Fruit fly (Drosophila melanogaster) whole organism, embryonic: ENCODE data around the gene CG6048.

Source experiments
- CG11247 ChIP-seq: fragments of 200-800 bp; sonication (Bioruptor generic); IDR thresholded peaks from 2 replicates; pipeline ENCODE4 v1.3.6; 2022; ENCODE audit warnings: missing biosample characterization, missing genetic modification characterization
- CG11723 ChIP-seq: fragments of 200-800 bp; sonication (Bioruptor generic); optimal IDR thresholded peaks from 2 replicates; lab custom pipeline; 2017; ENCODE audit warnings: missing biosample characterization, mild to moderate bottlenecking, missing genetic modification characterization
- CG13424 ChIP-seq: fragments of 200-800 bp; sonication (Bioruptor generic); optimal IDR thresholded peaks from 2 replicates; lab custom pipeline; 2019; ENCODE audit warnings: missing biosample characterization, mild to moderate bottlenecking, missing genetic modification characterization, moderate library complexity
- CG14050 ChIP-seq: fragments of 200-800 bp; sonication (Bioruptor generic); IDR thresholded peaks from 3 replicates; pipeline ENCODE4 v1.3.6; 2022; ENCODE audit warnings: missing biosample characterization, missing genetic modification characterization
- CG14667 ChIP-seq: fragments of 200-800 bp; sonication (Bioruptor generic); IDR thresholded peaks from 2 replicates; pipeline ENCODE4 v1.3.6; 2022; ENCODE audit warnings: missing biosample characterization, missing genetic modification characterization
- CG14710 ChIP-seq: fragments of 200-800 bp; sonication (Bioruptor generic); optimal IDR thresholded peaks from 3 replicates; lab custom pipeline; 2019; ENCODE audit warnings: missing biosample characterization, mild to moderate bottlenecking, missing genetic modification characterization, moderate library complexity
- CG18262 ChIP-seq: fragments of 200-800 bp; optimal IDR thresholded peaks from 3 replicates; lab custom pipeline; 2019; ENCODE audit warnings: missing biosample characterization, mild to moderate bottlenecking, missing genetic modification characterization, moderate library complexity
- CG18476 ChIP-seq: fragments of 200-800 bp; sonication (Bioruptor generic); optimal IDR thresholded peaks from 2 replicates; lab custom pipeline; 2016; ENCODE audit warnings: missing biosample characterization, mild to moderate bottlenecking, missing genetic modification characterization
- CG32767 ChIP-seq: fragments of 200-800 bp; sonication (Bioruptor generic); IDR thresholded peaks from 2 replicates; pipeline ENCODE4 v1.3.6; 2022; ENCODE audit warnings: missing biosample characterization, missing genetic modification characterization
- CG34376 ChIP-seq: fragments of 200-800 bp; sonication (Bioruptor generic); optimal IDR thresholded peaks from 2 replicates; lab custom pipeline; 2018; ENCODE audit warnings: missing biosample characterization, mild to moderate bottlenecking, missing genetic modification characterization
- CG3726 ChIP-seq: fragments of 200-800 bp; sonication (Bioruptor generic); IDR thresholded peaks from 3 replicates; pipeline ENCODE4, ENCODE4 v1.3.6; 2022; ENCODE audit warnings: missing biosample characterization, missing genetic modification characterization
- CG42726 ChIP-seq: fragments of 200-800 bp; sonication (Bioruptor generic); IDR thresholded peaks from 2 replicates; pipeline ENCODE4 v1.3.6; 2022; ENCODE audit warnings: missing biosample characterization, missing genetic modification characterization; ENCODE audit not compliant: partially characterized antibody
- CG4730 ChIP-seq: fragments of 200-800 bp; sonication (Bioruptor generic); IDR thresholded peaks from 2 replicates; pipeline ENCODE4 v1.3.6; 2022; ENCODE audit warnings: missing biosample characterization, missing genetic modification characterization
- CG5245 ChIP-seq: fragments of 200-800 bp; sonication (Bioruptor generic); optimal IDR thresholded peaks from 3 replicates; lab custom pipeline; 2016; ENCODE audit warnings: missing biosample characterization, missing genetic modification characterization
- CG6254 ChIP-seq: fragments of 200-800 bp; sonication (Bioruptor generic); optimal IDR thresholded peaks from 3 replicates; lab custom pipeline; 2017; ENCODE audit warnings: mild to moderate bottlenecking, missing biosample characterization, missing genetic modification reagents, missing genetic modification characterization
- CG6272 ChIP-seq: fragments of 200-800 bp; sonication (Bioruptor generic); IDR thresholded peaks from 2 replicates; pipeline ENCODE4 v1.3.6; 2022; ENCODE audit warnings: missing biosample characterization, missing genetic modification characterization
- CG6683 ChIP-seq: fragments of 200-800 bp; sonication (Bioruptor generic); optimal IDR thresholded peaks from 2 replicates; lab custom pipeline; 2017; ENCODE audit warnings: missing biosample characterization, mild to moderate bottlenecking, missing genetic modification characterization, missing genetic modification reagents
- CG7839 ChIP-seq: fragments of 200-800 bp; sonication (Bioruptor generic); optimal IDR thresholded peaks from 3 replicates; lab custom pipeline; 2018; ENCODE audit warnings: missing biosample characterization, mild to moderate bottlenecking, missing genetic modification characterization, moderate library complexity
- CG7987 ChIP-seq: fragments of 200-800 bp; sonication (Bioruptor generic); optimal IDR thresholded peaks from 2 replicates; lab custom pipeline; 2018; ENCODE audit warnings: missing biosample characterization, mild to moderate bottlenecking, missing genetic modification characterization, moderate library complexity
- CG8281 ChIP-seq: fragments of 200-800 bp; sonication (Bioruptor generic); optimal IDR thresholded peaks from 2 replicates; lab custom pipeline; 2018; ENCODE audit warnings: missing biosample characterization, mild to moderate bottlenecking, missing genetic modification characterization, moderate library complexity
- CG9797 ChIP-seq: fragments of 200-800 bp; sonication (Bioruptor generic); optimal IDR thresholded peaks from 3 replicates; lab custom pipeline; 2018; ENCODE audit warnings: missing biosample characterization, mild to moderate bottlenecking, missing genetic modification characterization
- HHEX ChIP-seq: fragments of 200-800 bp; sonication (Bioruptor generic); optimal IDR thresholded peaks from 3 replicates; lab custom pipeline; 2017; ENCODE audit warnings: missing biosample characterization, mild to moderate bottlenecking, missing genetic modification characterization, missing genetic modification reagents
- Lim3 ChIP-seq: fragments of 200-800 bp; sonication (Bioruptor generic); IDR thresholded peaks from 2 replicates; pipeline ENCODE4 v1.3.6; 2022; ENCODE audit warnings: missing biosample characterization, missing genetic modification characterization
- Lpt ChIP-seq: fragments of >200 bp; optimal IDR thresholded peaks from 2 replicates; lab custom pipeline; 2018; ENCODE audit warnings: missing biosample characterization, missing genetic modification characterization
- MBD-R2 ChIP-seq: fragments of 200-800 bp; sonication (Bioruptor generic); IDR thresholded peaks from 2 replicates; pipeline ENCODE4 v1.3.6; 2022; ENCODE audit warnings: missing biosample characterization, missing genetic modification characterization
- NC2β ChIP-seq: fragments of 200-800 bp; sonication (Bioruptor generic); optimal IDR thresholded peaks from 2 replicates; lab custom pipeline; 2016; ENCODE audit warnings: missing biosample characterization, missing genetic modification characterization
- Poxn ChIP-seq: fragments of 200-800 bp; sonication (Bioruptor generic); IDR thresholded peaks from 2 replicates; pipeline ENCODE4 v1.3.6; 2022; ENCODE audit warnings: missing biosample characterization, missing genetic modification characterization
- az2 ChIP-seq: fragments of 200-800 bp; sonication (Bioruptor generic); optimal IDR thresholded peaks from 3 replicates; lab custom pipeline; 2016; ENCODE audit warnings: missing biosample characterization, missing genetic modification characterization
- br ChIP-seq: fragments of >200 bp; optimal IDR thresholded peaks from 2 replicates; lab custom pipeline; 2017
- croc ChIP-seq: fragments of 200-800 bp; sonication (Bioruptor generic); conservative IDR thresholded peaks from 3 replicates; pipeline ENCODE4 v1.3.6; 2022; ENCODE audit warnings: missing biosample characterization, missing genetic modification characterization
- dysf ChIP-seq: fragments of 200-800 bp; sonication (Bioruptor generic); IDR thresholded peaks from 3 replicates; pipeline ENCODE4 v1.3.6; 2022; ENCODE audit warnings: missing biosample characterization, missing genetic modification characterization
- ems ChIP-seq: fragments of 200-800 bp; sonication (Bioruptor generic); optimal IDR thresholded peaks from 3 replicates; lab custom pipeline; 2016; ENCODE audit warnings: missing biosample characterization, missing genetic modification characterization
- ewg ChIP-seq: fragments of 200-800 bp; sonication (Bioruptor generic); optimal IDR thresholded peaks from 3 replicates; lab custom pipeline; 2017; ENCODE audit warnings: mild to moderate bottlenecking, missing biosample characterization, missing genetic modification reagents, missing genetic modification characterization
- gce ChIP-seq: fragments of 200-800 bp; sonication (Bioruptor generic); IDR thresholded peaks from 3 replicates; pipeline ENCODE4 v1.3.6; 2022; ENCODE audit warnings: missing biosample characterization, missing genetic modification characterization
- gcm ChIP-seq: fragments of 200-800 bp; sonication (Bioruptor generic); optimal IDR thresholded peaks from 2 replicates; lab custom pipeline; 2019; ENCODE audit warnings: missing biosample characterization, mild to moderate bottlenecking, missing genetic modification characterization, moderate library complexity
- gt ChIP-seq: fragments of 200-800 bp; sonication (Bioruptor generic); IDR thresholded peaks from 2 replicates; pipeline ENCODE4 v1.3.6; 2022; ENCODE audit warnings: missing biosample characterization, missing genetic modification characterization
- kni ChIP-seq: fragments of 200-800 bp; sonication (Bioruptor generic); optimal IDR thresholded peaks from 3 replicates; lab custom pipeline; 2017; ENCODE audit warnings: mild to moderate bottlenecking, missing biosample characterization, missing genetic modification reagents, missing genetic modification characterization
- phol ChIP-seq: fragments of 200-800 bp; sonication (Bioruptor generic); optimal IDR thresholded peaks from 3 replicates; lab custom pipeline; 2018; ENCODE audit warnings: missing biosample characterization, mild to moderate bottlenecking, missing genetic modification characterization, moderate library complexity
- pum ChIP-seq: fragments of 200-800 bp; sonication (Bioruptor generic); optimal IDR thresholded peaks from 2 replicates; lab custom pipeline; 2016; ENCODE audit warnings: missing biosample characterization, missing genetic modification characterization
- repo ChIP-seq: fragments of 200-800 bp; sonication (Bioruptor generic); optimal IDR thresholded peaks from 2 replicates; lab custom pipeline; 2016; ENCODE audit warnings: missing biosample characterization, missing genetic modification characterization
- salm ChIP-seq: fragments of 200-800 bp; sonication (Bioruptor generic); optimal IDR thresholded peaks from 2 replicates; lab custom pipeline; 2018; ENCODE audit warnings: missing biosample characterization, mild to moderate bottlenecking, missing genetic modification characterization
- schlank ChIP-seq: fragments of 200-800 bp; sonication (Bioruptor generic); optimal IDR thresholded peaks from 2 replicates; lab custom pipeline; 2018; ENCODE audit warnings: missing biosample characterization, mild to moderate bottlenecking, missing genetic modification characterization
- sens ChIP-seq: fragments of 200-800 bp; sonication (Bioruptor generic); peaks from one replicate; lab custom pipeline; 2016; ENCODE audit warnings: missing biosample characterization, missing genetic modification characterization
- sim ChIP-seq: fragments of 200-800 bp; sonication (Bioruptor generic); IDR thresholded peaks from 2 replicates; pipeline ENCODE4 v1.3.6; 2022; ENCODE audit warnings: missing biosample characterization, missing genetic modification characterization
- slbo ChIP-seq: fragments of 200-800 bp; sonication (Bioruptor generic); IDR thresholded peaks from 2 replicates; pipeline ENCODE4 v1.3.6; 2022; ENCODE audit warnings: missing biosample characterization, missing genetic modification characterization
- stwl ChIP-seq: fragments of 200-800 bp; sonication (Bioruptor generic); optimal IDR thresholded peaks from 3 replicates; lab custom pipeline; 2018; ENCODE audit warnings: missing biosample characterization, mild to moderate bottlenecking, missing genetic modification characterization, moderate library complexity
- sug ChIP-seq: fragments of 200-800 bp; optimal IDR thresholded peaks from 2 replicates; lab custom pipeline; 2019; ENCODE audit warnings: missing biosample characterization, mild to moderate bottlenecking, missing genetic modification characterization, moderate library complexity
- trh ChIP-seq: fragments of 200-800 bp; sonication (Bioruptor generic); optimal IDR thresholded peaks from 2 replicates; lab custom pipeline; 2016; ENCODE audit warnings: missing biosample characterization, missing genetic modification characterization
- tx ChIP-seq: fragments of 200-800 bp; sonication (Bioruptor generic); optimal IDR thresholded peaks from 2 replicates; lab custom pipeline; 2016; ENCODE audit warnings: missing biosample characterization, missing genetic modification characterization
- vnd ChIP-seq: fragments of 200-800 bp; sonication (Bioruptor generic); IDR thresholded peaks from 3 replicates; pipeline ENCODE4 v1.3.6; 2022; ENCODE audit warnings: missing biosample characterization, missing genetic modification characterization; ENCODE audit not compliant: partially characterized antibody

The CG6048 gene

DNA sequence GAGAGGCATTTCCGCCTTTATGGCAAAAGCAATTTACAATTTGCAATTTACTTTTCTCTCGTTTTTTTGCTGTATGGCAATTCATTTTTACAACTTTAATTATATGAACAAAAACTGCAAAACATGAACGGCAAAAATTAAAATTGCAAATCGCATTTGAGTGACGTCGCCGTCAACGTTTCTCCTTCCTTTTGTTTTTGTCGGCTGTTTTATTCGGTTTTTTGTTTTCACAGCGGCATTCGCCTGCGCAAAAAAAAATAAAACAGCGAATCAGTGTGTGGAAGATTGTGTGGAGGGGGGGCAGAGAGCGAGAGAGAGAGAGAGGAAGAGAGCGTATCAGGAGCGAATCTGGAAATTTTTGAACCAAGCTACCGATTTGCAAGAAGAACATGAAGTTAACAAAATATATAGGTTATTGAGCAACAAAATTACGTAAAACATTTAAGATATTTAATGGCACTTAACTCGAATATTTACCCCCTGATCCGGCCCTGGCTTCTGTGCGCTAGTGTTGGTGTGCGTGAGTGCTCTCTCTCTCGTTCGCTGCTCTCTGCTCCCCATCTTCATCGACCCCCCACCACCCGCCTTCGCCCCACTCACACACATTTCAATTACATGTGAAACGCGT, 33.8 kb upstream of the CG6048 start (continued):
- TF ChIP-seq CG9797 (GFP tag; lab: Kevin White, UChicago) (peak; percentile 57), CG11723 (GFP tag; lab: Kevin White, UChicago) (peak; percentile 98), pum (peak; percentile 99), CG14667 (GFP tag; lab: Robert Waterston, UW) (peak; percentile 99), CG18262 (peak; percentile 97), CG4730 (GFP tag; lab: Robert Waterston, UW) (peak; percentile 99), tx (GFP tag; lab: Kevin White, UChicago) (peak; percentile 99), az2 (GFP tag; lab: Kevin White, UChicago) (peak; percentile 99), Lim3 (GFP tag; lab: Robert Waterston, UW) (peak; percentile 94), sug (peak; percentile 98), slbo (GFP tag; lab: Robert Waterston, UW) (peak; percentile 100), repo (peak; percentile 98), Poxn (GFP tag; lab: Robert Waterston, UW) (peak; percentile 98), CG6254 (peak; percentile 93), kni (GFP tag; lab: Kevin White, UChicago) (peak; percentile 78), croc (GFP tag; lab: Robert Waterston, UW) (peak; percentile 99), schlank (tag; lab: Kevin White, UChicago) (peak; percentile 99), NC2β (GFP tag; lab: Kevin White, UChicago) (peak; percentile 98), salm (tag; lab: Kevin White, UChicago) (peak; percentile 97), dysf (GFP tag; lab: Robert Waterston, UW) (peak; percentile 100), CG8281 (tag; lab: Kevin White, UChicago) (peak; percentile 92), CG32767 (peak; percentile 98), sens (peak; percentile 100), ems (GFP tag; lab: Kevin White, UChicago) (peak; percentile 98), gcm (GFP tag; lab: Kevin White, UChicago) (peak; percentile 96), gce (peak; percentile 99), CG6272 (GFP tag; lab: Robert Waterston, UW) (peak; percentile 98), phol (tag; lab: Kevin White, UChicago) (peak; percentile 97), CG18476 (GFP tag; lab: Kevin White, UChicago) (peak; percentile 96), CG34376 (GFP tag; lab: Kevin White, UChicago) (peak; percentile 99), CG14050 (GFP tag; lab: Robert Waterston, UW) (peak; percentile 99), Lpt (no peak), CG14710 (tag; lab: Kevin White, UChicago) (peak; percentile 94), stwl (tag; lab: Kevin White, UChicago) (peak; percentile 50), br (no peak), HHEX (GFP tag; lab: Kevin White, UChicago) (peak; percentile 99), CG7987 (peak; percentile 95), trh (GFP tag; lab: Kevin White, UChicago) (peak; percentile 97), MBD-R2 (GFP tag; lab: Robert Waterston, UW) (peak; percentile 99), CG7839 (tag; lab: Kevin White, UChicago) (peak; percentile 99), CG42726 (GFP tag; lab: Robert Waterston, UW) (peak; percentile 90), CG5245 (GFP tag; lab: Kevin White, UChicago) (peak; percentile 99), vnd (peak; percentile 83), ewg (GFP tag; lab: Kevin White, UChicago) (peak; percentile 98), gt (GFP tag; lab: Robert Waterston, UW) (peak; percentile 98), CG3726 (GFP tag; lab: Robert Waterston, UW) (peak; percentile 100), CG11247 (GFP tag; lab: Robert Waterston, UW) (peak; percentile 99), CG13424 (tag; lab: Kevin White, UChicago) (peak; percentile 99), CG6683 (GFP tag; lab: Kevin White, UChicago) (peak; percentile 97), sim (GFP tag; lab: Robert Waterston, UW) (peak; percentile 95)
